Worm (Caenorhabditis elegans): ENCODE data around the gene C07H4.1.

ce11 chrII:9059010-9059409 lies 34.5 kb downstream of the C07H4.1 start:
- TF ChIP-seq dve-1 (tag; optimal IDR thresholded peaks at IDR 0.05; ENCODE audit: insufficient read depth): no peak
- no peak for TF ChIP-seq ceh-82 (tag; optimal IDR thresholded peaks at IDR 0.05)
- TF ChIP-seq ctbp-1 (GFP tag; IDR thresholded peaks at IDR 0.05): no peak
- no peak for TF ChIP-seq nhr-10 (tag; optimal IDR thresholded peaks at IDR 0.05)
- no peak for TF ChIP-seq skn-1 (tag; optimal IDR thresholded peaks at IDR 0.05)
- no peak for TF ChIP-seq zag-1 (tag; optimal IDR thresholded peaks at IDR 0.05)
- TF ChIP-seq nhr-76 (tag; optimal IDR thresholded peaks at IDR 0.05): no peak
- no peak for TF ChIP-seq nhr-25 (tag; optimal IDR thresholded peaks at IDR 0.05; ENCODE audit: borderline replicate concordance, insufficient read depth)
- TF ChIP-seq daf-16 (GFP tag; optimal IDR thresholded peaks at IDR 0.05): no peak
- TF ChIP-seq daf-16 (tag; optimal IDR thresholded peaks at IDR 0.05): no peak
- TF ChIP-seq unc-62 (GFP tag; optimal IDR thresholded peaks at IDR 0.05 in 1 of 2): no peak
- TF ChIP-seq unc-62 (tag; optimal IDR thresholded peaks at IDR 0.05): no peak
- no peak for TF ChIP-seq lin-39 (tag; optimal IDR thresholded peaks at IDR 0.05)
- TF ChIP-seq ceh-20 (GFP tag; IDR thresholded peaks at IDR 0.05): no peak
- TF ChIP-seq nhr-41 (GFP tag; IDR thresholded peaks at IDR 0.05): no peak

All from whole organism, L4 larva.